Fruit fly (Drosophila melanogaster): ENCODE data around the gene ALiX.

- TF ChIP-seq CG9139 (GFP tag; optimal IDR thresholded peaks at IDR 0.05) (no peak), fkh (GFP tag; optimal IDR thresholded peaks at IDR 0.05) (no peak), pdm3 (GFP tag; optimal IDR thresholded peaks at IDR 0.05) (no peak), esn (GFP tag; optimal IDR thresholded peaks at IDR 0.05) (no peak), achi (GFP tag; optimal IDR thresholded peaks at IDR 0.05) (no peak), CG6808 (GFP tag; optimal IDR thresholded peaks at IDR 0.05) (no peak)
Observed at dm6 chr3R:27651710-27652109, 48.2 kb downstream of the ALiX start.

Measured in whole organism, prepupa.